Worm (Caenorhabditis elegans) whole organism, early embryonic: ENCODE results near the gene rin-1.

Experiments used
- B0310.2 ChIP-seq: sonication (generic microtip); optimal IDR thresholded peaks from 2 replicates; lab custom pipeline; 2016; ENCODE audit warnings: mild to moderate bottlenecking, missing genetic modification characterization, missing compliant biosample characterization
- F13C5.2 ChIP-seq: sonication (generic microtip); optimal IDR thresholded peaks from 2 replicates; lab custom pipeline; 2017; ENCODE audit warnings: mild to moderate bottlenecking, missing genetic modification characterization, inconsistent platforms, missing compliant biosample characterization
- aly-1 ChIP-seq: sonication (generic microtip); optimal IDR thresholded peaks from 2 replicates; lab custom pipeline; 2016; ENCODE audit warnings: missing genetic modification characterization, missing compliant biosample characterization
- ama-1 ChIP-seq: fragments of 150-350 bp; optimal IDR thresholded peaks from 2 replicates; lab custom pipeline; 2014
- ceh-13 ChIP-seq: fragments of 200-800 bp; sonication (Bioruptor generic); optimal IDR thresholded peaks from 2 replicates; lab custom pipeline; 2018; ENCODE audit warnings: mild to moderate bottlenecking, missing genetic modification characterization, missing compliant biosample characterization
- ceh-36 ChIP-seq: sonication (generic microtip); optimal IDR thresholded peaks from 2 replicates; lab custom pipeline; 2016; ENCODE audit warnings: missing genetic modification characterization, inconsistent platforms, missing compliant biosample characterization
- ets-7 ChIP-seq: sonication (generic microtip); optimal IDR thresholded peaks from 2 replicates; lab custom pipeline; 2016; ENCODE audit warnings: missing genotype, missing genetic modification characterization, missing compliant biosample characterization
- flt-1 ChIP-seq: fragments of 200-800 bp; sonication (Bioruptor generic); IDR thresholded peaks from 2 replicates; pipeline ENCODE4 v1.3.6; 2022; ENCODE audit warnings: missing genetic modification characterization, missing compliant biosample characterization
- hmbx-1 ChIP-seq: sonication (generic microtip); optimal IDR thresholded peaks from 2 replicates; lab custom pipeline; 2016; ENCODE audit warnings: mild to moderate bottlenecking, missing genetic modification characterization, missing compliant biosample characterization
- hmg-4 ChIP-seq: fragments of 200-800 bp; sonication (Bioruptor generic); optimal IDR thresholded peaks from 2 replicates; lab custom pipeline; 2018; ENCODE audit warnings: mild to moderate bottlenecking, missing genetic modification characterization, missing compliant biosample characterization
- hnd-1 ChIP-seq: sonication (generic microtip); optimal IDR thresholded peaks from 2 replicates; lab custom pipeline; 2016; ENCODE audit warnings: missing genetic modification characterization, missing compliant biosample characterization
- pes-1 ChIP-seq: fragments of 200-800 bp; sonication (Bioruptor generic); IDR thresholded peaks from 2 replicates; pipeline ENCODE4 v1.3.6; 2022; ENCODE audit warnings: missing genetic modification reagents, missing genetic modification characterization, missing compliant biosample characterization
- scrt-1 ChIP-seq: fragments of 200-800 bp; sonication (Bioruptor generic); IDR thresholded peaks from 2 replicates; pipeline ENCODE4 v1.3.6; 2022; ENCODE audit warnings: missing genetic modification characterization, missing compliant biosample characterization
- sea-1 ChIP-seq: fragments of 200-800 bp; sonication (Bioruptor generic); conservative IDR thresholded peaks from 2 replicates; pipeline ENCODE4 v1.3.6; 2022; ENCODE audit warnings: missing genetic modification characterization, missing compliant biosample characterization
- tbx-11 ChIP-seq: fragments of 200-800 bp; sonication (Bioruptor generic); IDR thresholded peaks from 2 replicates; pipeline ENCODE4 v1.3.6; 2022; ENCODE audit warnings: missing genetic modification characterization, missing compliant biosample characterization
- tbx-37 ChIP-seq: fragments of 200-800 bp; sonication (Bioruptor generic); conservative IDR thresholded peaks from 2 replicates; pipeline ENCODE4 v1.3.6; 2022; ENCODE audit warnings: missing genetic modification reagents, missing genetic modification characterization, missing compliant biosample characterization
- tra-4 ChIP-seq: sonication (generic microtip); optimal IDR thresholded peaks from 2 replicates; lab custom pipeline; 2017; ENCODE audit warnings: missing genetic modification characterization, missing compliant biosample characterization

rin-1 gene

ce11 chrV:14815500-14815899, at the start of gene rin-1:
TSS of gene rin-1 (minus strand) at chrV:14815600.
- TF ChIP-seq ets-7: no peak
- TF ChIP-seq hmg-4 (GFP tag; lab: Kevin White, UChicago): no peak
- TF ChIP-seq tbx-37: no peak
- TF ChIP-seq hnd-1: no peak
- no peak for TF ChIP-seq hmbx-1 (tag; lab: Kevin White, UChicago)
- TF ChIP-seq pes-1 (GFP tag; lab: Robert Waterston, UW): no peak
- TF ChIP-seq tbx-11: no peak
- no peak for TF ChIP-seq F13C5.2 (tag; lab: Kevin White, UChicago)
- no peak for TF ChIP-seq ceh-36 (tag; lab: Kevin White, UChicago)
- TF ChIP-seq B0310.2 (tag; lab: Kevin White, UChicago): no peak

- TF ChIP-seq ets-7: no peak
- no peak for TF ChIP-seq F13C5.2 (tag; lab: Kevin White, UChicago)
- TF ChIP-seq tra-4 (tag; lab: Kevin White, UChicago): no peak
- no peak for TF ChIP-seq scrt-1 (GFP tag; lab: Robert Waterston, UW)
- no peak for TF ChIP-seq B0310.2 (tag; lab: Kevin White, UChicago)
- no peak for TF ChIP-seq pes-1 (GFP tag; lab: Robert Waterston, UW)
- no peak for TF ChIP-seq tbx-37
- no peak for TF ChIP-seq tbx-11
- no peak for TF ChIP-seq ceh-36 (tag; lab: Kevin White, UChicago)
- no peak for TF ChIP-seq hmg-4 (GFP tag; lab: Kevin White, UChicago)
- TF ChIP-seq sea-1 (GFP tag; lab: Robert Waterston, UW): no peak
Measured at ce11 chrV:14859380-14859779, 44.0 kb upstream of the rin-1 start.

ce11 chrV:14858503-14858902, 43.1 kb upstream of the rin-1 start, which contains the start of gene npr-13:
TSS of gene npr-13 (minus strand) at chrV:14858603.
- TF ChIP-seq tra-4 (tag; lab: Kevin White, UChicago) (no peak), aly-1 (tag; lab: Kevin White, UChicago) (no peak), tbx-37 (no peak), hnd-1 (no peak), flt-1 (GFP tag; lab: Robert Waterston, UW) (no peak), hmg-4 (GFP tag; lab: Kevin White, UChicago) (no peak), ceh-36 (tag; lab: Kevin White, UChicago) (no peak), scrt-1 (GFP tag; lab: Robert Waterston, UW) (no peak), F13C5.2 (tag; lab: Kevin White, UChicago) (no peak), sea-1 (GFP tag; lab: Robert Waterston, UW) (no peak), hmbx-1 (tag; lab: Kevin White, UChicago) (no peak), ama-1 (lab: Kevin White, UChicago) (no peak), pes-1 (GFP tag; lab: Robert Waterston, UW) (no peak), ets-7 (no peak)

- TF ChIP-seq sea-1 (GFP tag; lab: Robert Waterston, UW) (peak; percentile 72), ets-7 (no peak), F13C5.2 (tag; lab: Kevin White, UChicago) (peak; percentile 56), aly-1 (tag; lab: Kevin White, UChicago) (peak; percentile 24), ceh-13 (GFP tag; lab: Kevin White, UChicago) (peak; percentile 62), pes-1 (GFP tag; lab: Robert Waterston, UW) (peak; percentile 86), hnd-1 (peak; percentile 32), hmbx-1 (tag; lab: Kevin White, UChicago) (peak; percentile 39), tbx-11 (peak; percentile 72), ceh-36 (tag; lab: Kevin White, UChicago) (peak; percentile 65), ama-1 (lab: Kevin White, UChicago) (no peak), scrt-1 (GFP tag; lab: Robert Waterston, UW) (peak; percentile 87), tra-4 (tag; lab: Kevin White, UChicago) (peak; percentile 27), flt-1 (GFP tag; lab: Robert Waterston, UW) (peak; percentile 86), hmg-4 (GFP tag; lab: Kevin White, UChicago) (peak; percentile 72), B0310.2 (tag; lab: Kevin White, UChicago) (peak; percentile 38), tbx-37 (peak; percentile 56)
Measured at ce11 chrV:14855626-14856025, 40.2 kb upstream of the rin-1 start.

- TF ChIP-seq flt-1 (GFP tag; lab: Robert Waterston, UW) (no peak), pes-1 (GFP tag; lab: Robert Waterston, UW) (no peak), tra-4 (tag; lab: Kevin White, UChicago) (no peak), tbx-11 (no peak), B0310.2 (tag; lab: Kevin White, UChicago) (no peak), hmg-4 (GFP tag; lab: Kevin White, UChicago) (no peak), aly-1 (tag; lab: Kevin White, UChicago) (no peak), hmbx-1 (tag; lab: Kevin White, UChicago) (no peak)
Measured at ce11 chrV:14854261-14854660, 38.9 kb upstream of the rin-1 start.

ce11 chrV:14853739-14854138, 38.3 kb upstream of the rin-1 start:
- TF ChIP-seq ets-7: no peak
- no peak for TF ChIP-seq B0310.2 (tag; lab: Kevin White, UChicago)
- no peak for TF ChIP-seq hnd-1
- no peak for TF ChIP-seq flt-1 (GFP tag; lab: Robert Waterston, UW)
- TF ChIP-seq hmbx-1 (tag; lab: Kevin White, UChicago): no peak
- TF ChIP-seq ceh-36 (tag; lab: Kevin White, UChicago): no peak
- TF ChIP-seq scrt-1 (GFP tag; lab: Robert Waterston, UW): no peak
- TF ChIP-seq tbx-11: no peak
- TF ChIP-seq ama-1 (lab: Kevin White, UChicago): no peak
- TF ChIP-seq tbx-37: no peak
- TF ChIP-seq tra-4 (tag; lab: Kevin White, UChicago): no peak
- TF ChIP-seq F13C5.2 (tag; lab: Kevin White, UChicago): no peak
- no peak for TF ChIP-seq pes-1 (GFP tag; lab: Robert Waterston, UW)
- TF ChIP-seq aly-1 (tag; lab: Kevin White, UChicago): no peak
- no peak for TF ChIP-seq ceh-13 (GFP tag; lab: Kevin White, UChicago)

ce11 chrV:14852620-14853019, 37.2 kb upstream of the rin-1 start:
- no peak for TF ChIP-seq tbx-37
- no peak for TF ChIP-seq sea-1 (GFP tag; lab: Robert Waterston, UW)
